Worm (Caenorhabditis elegans): ENCODE data around the gene nspc-15.

DNA sequence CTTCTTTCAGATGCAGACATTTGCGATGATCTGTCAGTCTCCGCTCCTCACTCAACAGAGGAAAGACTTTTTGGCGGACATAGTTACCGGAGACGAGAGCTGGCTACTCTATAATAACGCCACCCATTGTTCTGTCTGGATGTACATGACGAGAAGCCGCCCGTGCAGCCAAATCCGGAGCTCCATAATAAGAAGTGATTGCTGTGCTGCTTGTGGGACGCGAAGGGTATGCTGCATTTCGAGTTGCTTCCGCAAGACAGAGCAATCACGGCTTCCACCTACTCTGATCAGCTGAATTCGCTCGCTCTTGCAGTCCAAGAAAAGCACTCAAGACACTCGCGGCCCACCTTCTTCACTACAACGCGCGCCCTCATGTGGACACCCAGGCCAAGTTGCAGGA is 46.8 kb upstream of the nspc-15 start:
- TF ChIP-seq nhr-77 (tag; optimal IDR thresholded peaks at IDR 0.05): no peak
- TF ChIP-seq snpc-4 (tag; optimal IDR thresholded peaks at IDR 0.05): no peak
- no peak for TF ChIP-seq ama-1 (optimal IDR thresholded peaks at IDR 0.05)
- no peak for TF ChIP-seq mdl-1 (tag; optimal IDR thresholded peaks at IDR 0.05)
- no peak for TF ChIP-seq R02D3.7 (tag; optimal IDR thresholded peaks at IDR 0.05)
- no peak for TF ChIP-seq lin-11 (tag; optimal IDR thresholded peaks at IDR 0.05)
- TF ChIP-seq lin-39 (tag; optimal IDR thresholded peaks at IDR 0.05): no peak
- no peak for TF ChIP-seq ceh-82 (tag; optimal IDR thresholded peaks at IDR 0.05)
- no peak for TF ChIP-seq nhr-11 (tag; optimal IDR thresholded peaks at IDR 0.05)
- no peak for TF ChIP-seq unc-62 (GFP tag; optimal IDR thresholded peaks at IDR 0.05)
- no peak for TF ChIP-seq ZK546.5 (tag; optimal IDR thresholded peaks at IDR 0.05)
- TF ChIP-seq lsy-2 (tag; optimal IDR thresholded peaks at IDR 0.05): no peak
- no peak for TF ChIP-seq nhr-6 (tag; optimal IDR thresholded peaks at IDR 0.05)
